Fruit fly (Drosophila melanogaster): ENCODE data around the gene CG17672.

CG17672 gene

DNA sequence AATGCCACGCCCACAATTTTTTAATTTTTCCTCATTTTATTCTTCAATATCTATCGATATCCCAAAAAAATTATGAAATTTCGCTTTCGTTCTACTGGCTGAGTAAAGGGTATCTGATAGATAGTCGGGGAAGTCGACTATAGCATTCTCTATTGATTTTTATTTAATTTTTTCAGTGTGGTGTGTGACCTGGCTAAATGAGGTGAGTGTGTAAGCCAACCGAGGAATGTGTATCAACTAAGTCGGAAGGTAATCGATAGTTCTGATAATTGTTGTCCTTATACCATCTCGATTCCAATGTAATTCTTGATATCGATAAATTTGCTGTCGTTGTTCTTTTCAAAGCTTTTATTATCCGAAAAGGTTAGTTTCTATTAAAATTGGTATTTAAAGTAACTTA, 22.3 kb upstream of the CG17672 start, which contains the start of gene CG11263 (continued):
- TF ChIP-seq Sry-δ (GFP tag; optimal IDR thresholded peaks at IDR 0.05) (peak; percentile 94), Meics (GFP tag; optimal IDR thresholded peaks at IDR 0.05) (peak; percentile 35), Camta (GFP tag; optimal IDR thresholded peaks at IDR 0.05) (peak; percentile 33), kah (GFP tag; optimal IDR thresholded peaks at IDR 0.05) (no peak), Xrp1 (GFP tag; IDR thresholded peaks at IDR 0.05) (peak; percentile 60; the same call in 1 of the 2 replicates), Trl (optimal IDR thresholded peaks at IDR 0.05) (no peak), Trl (GFP tag; optimal IDR thresholded peaks at IDR 0.05) (peak; percentile 72), CG12391 (tag; optimal IDR thresholded peaks at IDR 0.05) (peak; percentile 43), amos (GFP tag; IDR thresholded peaks at IDR 0.05; ENCODE audit: partially characterized antibody) (peak; percentile 82), pb (GFP tag; optimal IDR thresholded peaks at IDR 0.05) (no peak), sens (GFP tag) (peak; percentile 88), CG8765 (GFP tag; IDR thresholded peaks at IDR 0.05) (no peak), Hr78 (GFP tag; optimal IDR thresholded peaks at IDR 0.05) (no peak), CG6683 (GFP tag; optimal IDR thresholded peaks at IDR 0.05) (peak; percentile 1), gem (tag; optimal IDR thresholded peaks at IDR 0.05) (peak; percentile 64), Mad (GFP tag; optimal IDR thresholded peaks at IDR 0.05) (peak; percentile 19), CG12769 (tag; optimal IDR thresholded peaks at IDR 0.05) (peak; percentile 4), CG4424 (GFP tag; optimal IDR thresholded peaks at IDR 0.05) (peak; percentile 56), chn (GFP tag; optimal IDR thresholded peaks at IDR 0.05) (peak; percentile 53), Doc3 (GFP tag; IDR thresholded peaks at IDR 0.05; ENCODE audit: partially characterized antibody) (peak; percentile 71; the same call in 2 of the 3 replicates), Adf1 (GFP tag; IDR thresholded peaks at IDR 0.05) (no peak), CG8290 (GFP tag; optimal IDR thresholded peaks at IDR 0.05) (peak; percentile 73), CG8290 (tag; optimal IDR thresholded peaks at IDR 0.05) (peak; percentile 21 to 80), CG14441 (GFP tag; IDR thresholded peaks at IDR 0.05) (0 out of 2 replicates have a peak, but pooled peaks have one; percentile 26), gro (GFP tag; optimal IDR thresholded peaks at IDR 0.05) (peak; percentile 66), tgo (GFP tag; IDR thresholded peaks at IDR 0.05) (peak; percentile 30; the same call in 1 of the 3 replicates), D (optimal IDR thresholded peaks at IDR 0.05) (no peak), D (GFP tag; optimal IDR thresholded peaks at IDR 0.05) (peak; percentile 24), al (GFP tag; IDR thresholded peaks at IDR 0.05) (peak; percentile 22; the same call in 1 of the 2 replicates), CG6175 (GFP tag; IDR thresholded peaks at IDR 0.05) (no peak), jing (GFP tag; optimal IDR thresholded peaks at IDR 0.05) (no peak), Taf1 (GFP tag; IDR thresholded peaks at IDR 0.05) (peak; percentile 54; the same call in 1 of the 2 replicates), HLH54F (GFP tag; optimal IDR thresholded peaks at IDR 0.05) (peak; percentile 64), vnd (GFP tag; IDR thresholded peaks at IDR 0.05; ENCODE audit: partially characterized antibody) (peak; percentile 75), CG12155 (GFP tag; optimal IDR thresholded peaks at IDR 0.05) (peak; percentile 37), MBD-R2 (GFP tag; IDR thresholded peaks at IDR 0.05) (peak; percentile 64; the same call in 1 of the 2 replicates), CG1233 (GFP tag; optimal IDR thresholded peaks at IDR 0.05) (no peak), H2.0 (GFP tag; IDR thresholded peaks at IDR 0.05) (peak; percentile 36; the same call in 1 of the 2 replicates), cg (GFP tag; optimal IDR thresholded peaks at IDR 0.05) (no peak), CG10321 (GFP tag; IDR thresholded peaks at IDR 0.05) (no peak), CG15269 (tag; optimal IDR thresholded peaks at IDR 0.05) (peak; percentile 28), Lhr (GFP tag; optimal IDR thresholded peaks at IDR 0.05) (peak; percentile 73), CG10543 (GFP tag; optimal IDR thresholded peaks at IDR 0.05) (no peak), NK7.1 (GFP tag; optimal IDR thresholded peaks at IDR 0.05) (no peak), crp (GFP tag; optimal IDR thresholded peaks at IDR 0.05) (peak in 1 of 2 experiments; percentile 49), sug (tag; optimal IDR thresholded peaks at IDR 0.05) (peak; percentile 13), CG7839 (tag; optimal IDR thresholded peaks at IDR 0.05) (peak; percentile 57), CG13287 (GFP tag; IDR thresholded peaks at IDR 0.05; ENCODE audit: partially characterized antibody) (peak; percentile 89), bcd (GFP tag; optimal IDR thresholded peaks at IDR 0.05) (peak; percentile 39), pho (GFP tag; optimal IDR thresholded peaks at IDR 0.05) (peak; percentile 55), CG11695 (GFP tag; IDR thresholded peaks at IDR 0.05) (peak; percentile 26; the same call in 1 of the 3 replicates)

Data from whole organism, embryonic.